Fruit fly (Drosophila melanogaster): ENCODE measurements around the gene mnb.

mnb gene

dm6 chrX:17829083-17829997, 57.7 kb downstream of the mnb start (continued):
- TF ChIP-seq phol (tag; optimal IDR thresholded peaks at IDR 0.05) = peak; percentile 85
- no peak for TF ChIP-seq CG2889 (GFP tag; IDR thresholded peaks at IDR 0.05)
- TF ChIP-seq D19B (GFP tag; optimal IDR thresholded peaks at IDR 0.05) = no peak
- no peak for TF ChIP-seq CG6175 (GFP tag; IDR thresholded peaks at IDR 0.05)
- no peak for TF ChIP-seq CG16813 (GFP tag; IDR thresholded peaks at IDR 0.05; ENCODE audit: partially characterized antibody)
- TF ChIP-seq pho (GFP tag; optimal IDR thresholded peaks at IDR 0.05) = no peak
- TF ChIP-seq cato (GFP tag; optimal IDR thresholded peaks at IDR 0.05; ENCODE audit: borderline replicate concordance) = no peak
- no peak for TF ChIP-seq D (optimal IDR thresholded peaks at IDR 0.05)
- TF ChIP-seq D (GFP tag; optimal IDR thresholded peaks at IDR 0.05) = peak; percentile 79
- no peak for TF ChIP-seq HLHmδ (GFP tag; optimal IDR thresholded peaks at IDR 0.05)
- no peak for TF ChIP-seq inv (GFP tag; IDR thresholded peaks at IDR 0.05; ENCODE audit: partially characterized antibody)
- TF ChIP-seq gce (GFP tag; IDR thresholded peaks at IDR 0.05) = no peak
- TF ChIP-seq pan (optimal IDR thresholded peaks at IDR 0.05) = no peak
- TF ChIP-seq pan (GFP tag; optimal IDR thresholded peaks at IDR 0.05 in 1 of 2, IDR thresholded peaks at IDR 0.05 in 1 of 2) = peak in 1 of 2 experiments; percentile 9
- peak; percentile 57 for TF ChIP-seq oc (tag; optimal IDR thresholded peaks at IDR 0.05)
- TF ChIP-seq Oaz (GFP tag; IDR thresholded peaks at IDR 0.05) = no peak
- 0 out of 2 replicates have a peak, but pooled peaks have one; percentile 20 for TF ChIP-seq Ptx1 (GFP tag; IDR thresholded peaks at IDR 0.05)
- TF ChIP-seq CG7928 (GFP tag; optimal IDR thresholded peaks at IDR 0.05) = no peak
- TF ChIP-seq CHES-1-like (GFP tag; optimal IDR thresholded peaks at IDR 0.05) = no peak
- TF ChIP-seq CG13894 (tag; optimal IDR thresholded peaks at IDR 0.05) = no peak
- TF ChIP-seq CG9932 (GFP tag; IDR thresholded peaks at IDR 0.05) = no peak
- TF ChIP-seq nau (GFP tag; optimal IDR thresholded peaks at IDR 0.05) = peak; percentile 47
- TF ChIP-seq Antp (GFP tag; optimal IDR thresholded peaks at IDR 0.05) = no peak
- peak; percentile 16 for TF ChIP-seq Fer1 (GFP tag; optimal IDR thresholded peaks at IDR 0.05)
- TF ChIP-seq CG11723 (GFP tag; optimal IDR thresholded peaks at IDR 0.05) = peak; percentile 40
- TF ChIP-seq dan (GFP tag; IDR thresholded peaks at IDR 0.05) = no peak
- TF ChIP-seq CG5953 (GFP tag; IDR thresholded peaks at IDR 0.05) = 0 out of 2 replicates have a peak, but pooled peaks have one; percentile 6
- peak; percentile 29 to 76 for TF ChIP-seq bsh (GFP tag; optimal IDR thresholded peaks at IDR 0.05)
- no peak for TF ChIP-seq luna (GFP tag; optimal IDR thresholded peaks at IDR 0.05)
- no peak for TF ChIP-seq fd64A (GFP tag; optimal IDR thresholded peaks at IDR 0.05)
- TF ChIP-seq zf30C (GFP tag; optimal IDR thresholded peaks at IDR 0.05) = peak; percentile 96
- TF ChIP-seq Xrp1 (GFP tag; IDR thresholded peaks at IDR 0.05) = peak; percentile 67
- peak; percentile 32 for TF ChIP-seq Atf-2 (GFP tag; optimal IDR thresholded peaks at IDR 0.05)
- TF ChIP-seq CG30431 (GFP tag; optimal IDR thresholded peaks at IDR 0.05) = peak; percentile 34
- peak; percentile 42 for TF ChIP-seq CG1233 (GFP tag; optimal IDR thresholded peaks at IDR 0.05)
- TF ChIP-seq CG3065 (GFP tag; optimal IDR thresholded peaks at IDR 0.05) = no peak
- peak; percentile 14 for TF ChIP-seq Fer3 (tag; optimal IDR thresholded peaks at IDR 0.05)
- peak; percentile 47 for TF ChIP-seq org-1 (GFP tag; optimal IDR thresholded peaks at IDR 0.05)
- no peak for TF ChIP-seq cas (GFP tag; IDR thresholded peaks at IDR 0.05)
- TF ChIP-seq CG34422 (GFP tag; IDR thresholded peaks at IDR 0.05) = 0 out of 3 replicates have a peak, but pooled peaks have one; percentile 17
- peak; percentile 62 for TF ChIP-seq tin (GFP tag; optimal IDR thresholded peaks at IDR 0.05)
- peak; percentile 78 for TF ChIP-seq CoRest (tag; optimal IDR thresholded peaks at IDR 0.05)
- no peak for TF ChIP-seq CG14050 (GFP tag; IDR thresholded peaks at IDR 0.05)
- no peak for TF ChIP-seq CG3163 (GFP tag; optimal IDR thresholded peaks at IDR 0.05)
- TF ChIP-seq ind (GFP tag; optimal IDR thresholded peaks at IDR 0.05) = no peak
- TF ChIP-seq insv (GFP tag; optimal IDR thresholded peaks at IDR 0.05) = peak in 1 of 2 experiments; percentile 11
- no peak for TF ChIP-seq Hand (GFP tag; optimal IDR thresholded peaks at IDR 0.05)
- TF ChIP-seq CG15514 (GFP tag; optimal IDR thresholded peaks at IDR 0.05) = no peak
- no peak for TF ChIP-seq Opbp (GFP tag; IDR thresholded peaks at IDR 0.05; ENCODE audit: partially characterized antibody)

Data from whole organism, embryonic.